Worm (Caenorhabditis elegans) whole organism, L4 larva: ENCODE data around the gene C08E3.15.
"Not testable (repeated sequence)": the region's sequence is repeated elsewhere in the genome, so short reads cannot be mapped to it uniquely, and the experiment has no call there.

Experiments
- ZK337.2 ChIP-seq: fragments of 200-800 bp; sonication (Bioruptor generic); IDR thresholded peaks from 2 replicates; pipeline ENCODE4 v1.3.6; 2022; ENCODE audit warnings: missing genetic modification reagents, missing genetic modification characterization, missing compliant biosample characterization
- aha-1 ChIP-seq: fragments of 150-350 bp; peaks from one replicate; lab custom pipeline; 2014; ENCODE audit warnings: missing biosample characterization, missing genetic modification characterization
- aly-2 ChIP-seq: sonication (generic microtip); optimal IDR thresholded peaks from 2 replicates; lab custom pipeline; 2018; ENCODE audit warnings: missing biosample characterization, missing genetic modification characterization
- ceh-44 ChIP-seq: fragments of 200-800 bp; sonication (Bioruptor generic); IDR thresholded peaks from 2 replicates; pipeline ENCODE4 v1.3.6; 2022; ENCODE audit warnings: missing genetic modification reagents, missing genetic modification characterization, missing compliant biosample characterization
- dmd-8 ChIP-seq: fragments of 200-800 bp; sonication (Bioruptor generic); IDR thresholded peaks from 2 replicates; pipeline ENCODE4 v1.3.6; 2022; ENCODE audit warnings: missing genetic modification characterization, missing compliant biosample characterization
- dmd-9 ChIP-seq: fragments of 200-800 bp; sonication (Bioruptor generic); IDR thresholded peaks from 2 replicates; pipeline ENCODE4 v1.3.6; 2022; ENCODE audit warnings: missing genetic modification reagents, missing genetic modification characterization, missing compliant biosample characterization
- dpl-1 ChIP-seq: fragments of 150-350 bp; optimal IDR thresholded peaks from 2 replicates; lab custom pipeline; 2014; ENCODE audit warnings: missing biosample characterization, missing genetic modification reagents, missing genetic modification characterization
- egl-27 ChIP-seq: sonication (generic microtip); optimal IDR thresholded peaks from 3 replicates; lab custom pipeline; 2017; ENCODE audit warnings: missing biosample characterization, missing genetic modification reagents, missing genetic modification characterization
- fkh-10 ChIP-seq: fragments of 150-350 bp; optimal IDR thresholded peaks from 2 replicates; lab custom pipeline; 2014; ENCODE audit warnings: missing biosample characterization, missing genetic modification reagents, missing genetic modification characterization
- gei-8 ChIP-seq: fragments of 200-800 bp; sonication (Bioruptor generic); optimal IDR thresholded peaks from 2 replicates; lab custom pipeline; 2018; ENCODE audit warnings: mild to moderate bottlenecking, missing genetic modification characterization, missing compliant biosample characterization
- hif-1 ChIP-seq, 2 experiments: sonication (generic microtip); optimal IDR thresholded peaks; 2 replicates each; lab custom pipeline; 2016 to 2017; ENCODE audit warnings: missing compliant biosample characterization in 2 of 2, missing genetic modification characterization in 2 of 2, missing genetic modification reagents in 2 of 2, missing genotype in 2 of 2, mild to moderate bottlenecking in 1 of 2
- hlh-11 ChIP-seq: fragments of 200-800 bp; sonication (Bioruptor generic); optimal IDR thresholded peaks from 2 replicates; lab custom pipeline; 2018; ENCODE audit warnings: mild to moderate bottlenecking, missing genetic modification characterization, missing compliant biosample characterization
- hmg-1.1 ChIP-seq: fragments of 200-800 bp; sonication (Bioruptor generic); IDR thresholded peaks from 2 replicates; pipeline ENCODE4 v1.3.6; 2022; ENCODE audit warnings: missing genetic modification reagents, missing genetic modification characterization, missing compliant biosample characterization
- lin-1 ChIP-seq: fragments of 200-800 bp; sonication (Bioruptor generic); IDR thresholded peaks from 2 replicates; pipeline ENCODE4 v1.3.6; 2022; ENCODE audit warnings: missing genetic modification reagents, missing genetic modification characterization, missing compliant biosample characterization
- lin-13 ChIP-seq: fragments of 150-350 bp; optimal IDR thresholded peaks from 2 replicates; lab custom pipeline; 2014; ENCODE audit warnings: missing biosample characterization, missing genetic modification reagents, missing genetic modification characterization
- lin-39 ChIP-seq: fragments of 150-350 bp; optimal IDR thresholded peaks from 2 replicates; lab custom pipeline; 2014; ENCODE audit warnings: missing biosample characterization, missing genetic modification reagents, missing genetic modification characterization
- mep-1 ChIP-seq: fragments of 150-350 bp; sonication (generic microtip); optimal IDR thresholded peaks from 3 replicates; lab custom pipeline; 2014; ENCODE audit warnings: missing biosample characterization, missing genetic modification characterization
- mes-2 ChIP-seq: sonication (generic microtip); optimal IDR thresholded peaks from 2 replicates; lab custom pipeline; 2016; ENCODE audit warnings: missing genotype, mild to moderate bottlenecking, missing genetic modification characterization, missing compliant biosample characterization; ENCODE audit not compliant: poor library complexity, severe bottlenecking
- mxl-2 ChIP-seq: fragments of 200-800 bp; sonication (Bioruptor generic); conservative IDR thresholded peaks from 2 replicates; pipeline ENCODE4 v1.3.6; 2022; ENCODE audit warnings: missing genetic modification reagents, missing genetic modification characterization, missing compliant biosample characterization
- nhr-28 ChIP-seq: fragments of 150-350 bp; optimal IDR thresholded peaks from 2 replicates; lab custom pipeline; 2014; ENCODE audit warnings: missing biosample characterization, missing genetic modification characterization
- nhr-42 ChIP-seq: fragments of 200-800 bp; sonication (Bioruptor generic); IDR thresholded peaks from 2 replicates; pipeline ENCODE4 v1.3.6; 2022; ENCODE audit warnings: missing genetic modification characterization, missing compliant biosample characterization
- nhr-76 ChIP-seq: fragments of 150-350 bp; optimal IDR thresholded peaks from 2 replicates; lab custom pipeline; 2014; ENCODE audit warnings: missing biosample characterization, missing genetic modification characterization
- pha-4 ChIP-seq, 2 experiments: fragments of 150-350 bp in 1 of 2; fragments of 200-800 bp in 1 of 2; sonication (Bioruptor generic) in 1 of 2; IDR thresholded peaks in 1 of 2; optimal IDR thresholded peaks in 1 of 2; 2 replicates each; pipeline versions ENCODE4 v1.3.6 to Lab custom; 2014 to 2022; ENCODE audit warnings: missing genetic modification characterization in 2 of 2, missing genetic modification reagents in 2 of 2, missing biosample characterization in 1 of 2, missing compliant biosample characterization in 1 of 2
- set-16 ChIP-seq: fragments of 200-800 bp; sonication (Bioruptor generic); IDR thresholded peaks from 2 replicates; pipeline ENCODE4 v1.3.6; 2022; ENCODE audit warnings: missing genetic modification reagents, missing genetic modification characterization, missing compliant biosample characterization
- skn-1 ChIP-seq: fragments of 150-350 bp; optimal IDR thresholded peaks from 2 replicates; lab custom pipeline; 2014; ENCODE audit warnings: missing biosample characterization, missing genetic modification characterization
- snpc-4 ChIP-seq: fragments of 150-350 bp; optimal IDR thresholded peaks from 2 replicates; lab custom pipeline; 2014; ENCODE audit warnings: missing biosample characterization, missing genetic modification characterization
- spr-1 ChIP-seq: sonication (generic microtip); optimal IDR thresholded peaks from 2 replicates; lab custom pipeline; 2016; ENCODE audit warnings: mild to moderate bottlenecking, missing genetic modification characterization, missing compliant biosample characterization
- spr-3 ChIP-seq: fragments of 200-800 bp; sonication (Bioruptor generic); optimal IDR thresholded peaks from 2 replicates; lab custom pipeline; 2018; ENCODE audit warnings: mild to moderate bottlenecking, missing genetic modification characterization, missing compliant biosample characterization
- unc-130 ChIP-seq: sonication (generic microtip); optimal IDR thresholded peaks from 2 replicates; lab custom pipeline; 2016; ENCODE audit warnings: missing genetic modification reagents, missing genetic modification characterization, missing compliant biosample characterization
- unc-62 ChIP-seq, 3 experiments: fragments of 150-350 bp in 1 of 3; sonication (generic microtip); optimal IDR thresholded peaks in 2 of 3; peaks in 1 of 3; 1 replicate in 1 of 3; 2 replicates in 2 of 3; lab custom pipeline; 2014 to 2017; ENCODE audit warnings: missing biosample characterization in 3 of 3, missing genetic modification characterization in 3 of 3, missing genetic modification reagents in 3 of 3, missing genotype in 1 of 3
- zag-1 ChIP-seq: fragments of 150-350 bp; optimal IDR thresholded peaks from 2 replicates; lab custom pipeline; 2014; ENCODE audit warnings: missing biosample characterization, missing genetic modification characterization

C08E3.15 gene

DNA sequence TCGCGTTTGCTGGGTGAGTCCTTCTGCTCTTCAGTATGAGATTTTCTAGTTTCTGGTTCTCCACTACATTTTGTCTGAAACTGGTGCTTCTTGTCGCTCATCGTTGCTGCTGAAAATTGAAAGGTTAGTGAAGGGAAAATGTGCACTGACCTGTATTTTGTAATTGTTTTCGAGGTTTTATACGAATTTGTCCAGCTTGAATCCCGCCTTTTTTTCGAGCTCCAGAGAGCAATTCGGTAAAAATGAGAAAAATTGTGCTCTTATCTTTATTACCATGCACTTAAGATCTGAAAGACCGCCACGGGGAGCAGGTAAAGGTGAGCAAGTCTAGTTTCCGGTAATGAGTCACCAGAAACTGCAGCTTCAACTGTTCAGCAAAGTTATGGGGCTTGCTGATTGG, at the start of gene C08E3.15:
Gene C08E3.15, minus strand, starts transcription at position 101 of the 400 bp plus-strand sequence.
- not testable (repeated sequence) for TF ChIP-seq nhr-76; mep-1 (tag; lab: Kevin White, UChicago); spr-1 (tag; lab: Kevin White, UChicago)
- TF ChIP-seq, all 104 proteins: peak for 0; not testable (repeated sequence) for 104

DNA sequence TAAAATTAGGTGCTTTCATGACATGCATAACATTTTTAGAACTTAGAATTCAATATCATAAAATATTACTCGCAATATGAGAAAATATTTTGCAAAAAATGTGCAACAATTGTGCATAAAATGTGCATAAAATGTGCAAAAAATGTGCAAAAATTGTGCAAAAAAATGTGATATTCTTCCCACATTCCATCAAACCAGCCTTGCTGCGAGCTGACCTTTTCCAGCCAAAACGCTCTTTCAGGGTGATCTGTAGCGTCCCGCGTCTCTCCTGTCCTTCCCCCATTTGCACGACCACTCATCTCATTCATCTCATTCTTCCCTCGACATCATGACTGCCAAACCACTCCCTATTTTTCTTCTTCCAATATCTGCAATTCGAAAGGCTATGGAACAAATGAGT, 48.4 kb upstream of the C08E3.15 start, which contains the start of gene fbxb-17:
Gene fbxb-17, plus strand, starts transcription at position 301 of the 400 bp plus-strand sequence.
- TF ChIP-seq dpl-1 (no peak), nhr-42 (GFP tag; lab: Robert Waterston, UW) (no peak), unc-62 (GFP tag; optimal IDR thresholded peaks at IDR 0.05 in 1 of 2; lab: Kevin White, UChicago) (peak in 1 of 2 experiments; percentile 5), unc-62 (tag; optimal IDR thresholded peaks at IDR 0.05; lab: Kevin White, UChicago) (no peak)

DNA sequence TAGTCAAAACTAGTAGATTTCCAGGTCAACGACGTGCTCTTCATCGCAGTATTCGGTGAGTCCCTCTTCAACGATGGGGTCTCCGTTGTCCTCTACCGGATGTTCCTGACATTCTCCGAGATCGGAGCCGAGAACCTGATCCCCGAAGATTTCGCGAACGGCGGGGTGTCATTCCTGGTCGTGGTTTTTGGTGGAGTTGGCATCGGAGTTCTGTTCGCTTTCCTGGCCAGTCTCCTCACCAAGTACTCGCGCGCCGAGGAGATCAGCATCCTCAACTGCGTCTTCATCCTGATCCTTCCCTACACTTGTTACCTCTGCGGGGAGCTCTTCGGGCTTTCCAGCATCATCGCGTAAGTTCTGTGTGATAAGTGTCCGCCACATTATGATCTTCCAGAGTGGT, 45.0 kb upstream of the C08E3.15 start:
- no peak for TF ChIP-seq mes-2 (tag; lab: Kevin White, UChicago)
- peak; percentile 54 for TF ChIP-seq aha-1 (tag; lab: Kevin White, UChicago)
- TF ChIP-seq set-16 (GFP tag; lab: Robert Waterston, UW): peak; percentile 68; the same call in 1 of the 2 replicates

DNA sequence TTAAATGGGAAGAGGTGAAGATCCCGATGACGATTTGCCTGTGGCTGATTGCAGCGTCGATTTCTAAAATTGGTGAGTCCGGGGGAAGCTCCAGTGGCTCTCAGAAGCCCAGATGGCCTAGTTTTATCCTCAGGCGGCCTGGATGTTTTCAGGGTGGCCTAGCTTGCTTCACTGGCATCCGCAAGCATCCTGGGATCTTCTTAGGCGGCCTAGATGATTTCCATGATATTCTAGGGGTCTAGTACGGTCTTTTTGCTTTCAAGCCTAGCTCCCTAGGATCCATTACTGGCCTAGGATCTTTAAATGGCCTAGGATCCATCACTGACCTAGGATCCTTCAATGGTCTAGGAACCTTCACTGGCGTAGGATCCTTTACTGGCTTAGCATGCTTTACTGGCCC, 43.3 kb upstream of the C08E3.15 start:
- TF ChIP-seq aha-1 (tag; lab: Kevin White, UChicago) (peak; percentile 91), lin-39 (tag; lab: Kevin White, UChicago) (no peak), hif-1 (tag; optimal IDR thresholded peaks at IDR 0.05; lab: Kevin White, UChicago) (no peak)

DNA sequence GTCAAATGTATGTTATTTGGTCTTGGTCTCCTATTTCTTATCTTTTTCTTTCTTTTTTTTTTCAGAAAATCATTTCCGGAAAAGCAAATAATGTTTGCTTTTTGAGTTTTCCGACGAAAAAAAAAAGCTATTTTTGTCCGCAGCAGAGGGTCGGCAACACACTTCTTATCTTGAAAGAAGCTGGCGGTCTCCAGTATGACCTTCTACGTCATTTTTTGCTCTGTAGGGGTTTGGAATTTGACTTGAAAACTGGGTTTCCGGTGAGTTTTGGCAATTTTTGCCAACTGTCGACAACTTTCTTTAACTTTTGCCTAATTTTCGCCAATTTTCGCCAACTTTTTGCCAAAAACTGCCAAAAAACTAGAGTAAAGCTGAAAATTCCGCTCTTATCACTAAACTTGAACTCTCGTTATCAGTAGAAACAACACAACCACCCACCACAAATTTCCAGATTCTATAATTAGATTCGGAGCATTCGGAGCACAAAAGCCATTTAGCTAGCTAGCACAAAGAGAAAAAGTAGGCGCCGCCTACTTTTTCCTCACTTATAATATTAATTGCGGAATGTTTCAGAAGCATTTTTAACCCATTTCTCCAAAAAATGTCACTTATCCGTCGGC, 42.7 kb upstream of the C08E3.15 start, which contains the start of gene nhx-6:
Gene nhx-6, plus strand, starts transcription at position 570 of the 620 bp plus-strand sequence.
- TF ChIP-seq egl-27 (tag; lab: Kevin White, UChicago): no peak
- no peak for TF ChIP-seq unc-130
- no peak for TF ChIP-seq skn-1
- no peak for TF ChIP-seq mes-2 (tag; lab: Kevin White, UChicago)
- TF ChIP-seq ZK337.2 (GFP tag; lab: Robert Waterston, UW): no peak
- peak; percentile 25 for TF ChIP-seq hlh-11 (tag; lab: Kevin White, UChicago)
- TF ChIP-seq nhr-76: no peak
- no peak for TF ChIP-seq dmd-8 (GFP tag; lab: Robert Waterston, UW)
- TF ChIP-seq hmg-1.1 (GFP tag; lab: Robert Waterston, UW): no peak
- TF ChIP-seq fkh-10 (GFP tag; lab: Kevin White, UChicago): no peak
- TF ChIP-seq lin-1 (GFP tag; lab: Robert Waterston, UW): no peak
- TF ChIP-seq snpc-4: no peak
- TF ChIP-seq aha-1 (tag; lab: Kevin White, UChicago): peak; percentile 46
- TF ChIP-seq zag-1 (tag; lab: Kevin White, UChicago): no peak
- TF ChIP-seq dmd-9: no peak
- TF ChIP-seq ceh-44 (GFP tag; lab: Robert Waterston, UW): no peak
- TF ChIP-seq gei-8 (GFP tag; lab: Kevin White, UChicago): no peak
- peak; percentile 6 for TF ChIP-seq nhr-28
- no peak for TF ChIP-seq aly-2 (tag; lab: Kevin White, UChicago)

DNA sequence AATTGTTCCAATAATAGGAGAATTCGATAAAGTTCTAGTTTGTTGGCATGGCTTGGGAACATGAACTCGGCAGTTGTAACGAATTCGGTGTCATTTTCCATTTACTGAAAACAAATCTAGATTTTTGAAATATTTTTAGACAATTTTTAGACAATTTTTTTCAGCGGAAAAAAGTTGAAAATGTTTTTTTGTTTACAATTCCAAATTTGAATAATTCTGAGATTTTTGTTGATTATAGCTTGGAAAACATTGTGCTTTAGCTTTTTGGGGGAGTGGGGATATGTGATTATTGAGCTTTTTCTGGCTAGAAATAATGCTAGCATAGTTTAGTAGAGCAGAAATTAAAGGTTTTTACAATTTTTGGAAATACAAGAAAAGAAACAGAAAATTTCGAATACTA, 41.2 kb upstream of the C08E3.15 start, which contains the start of gene srw-97:
Gene srw-97, minus strand, starts transcription at position 101 of the 400 bp plus-strand sequence.
- TF ChIP-seq unc-62 (GFP tag; optimal IDR thresholded peaks at IDR 0.05 in 1 of 2; lab: Kevin White, UChicago): peak in 1 of 2 experiments; percentile 62
- no peak for TF ChIP-seq unc-62 (tag; optimal IDR thresholded peaks at IDR 0.05; lab: Kevin White, UChicago)
- TF ChIP-seq dmd-9: no peak
- TF ChIP-seq mxl-2 (GFP tag; lab: Robert Waterston, UW): no peak
- no peak for TF ChIP-seq egl-27 (tag; lab: Kevin White, UChicago)
- no peak for TF ChIP-seq pha-4 (GFP tag; IDR thresholded peaks at IDR 0.05; lab: Robert Waterston, UW)
- no peak for TF ChIP-seq pha-4 (tag; optimal IDR thresholded peaks at IDR 0.05; lab: Kevin White, UChicago)
- TF ChIP-seq skn-1: no peak
- no peak for TF ChIP-seq spr-3 (GFP tag; lab: Kevin White, UChicago)
- TF ChIP-seq lin-13 (GFP tag; lab: Kevin White, UChicago): no peak
- TF ChIP-seq, all 104 proteins: peak for 1
